Fruit fly (Drosophila melanogaster): ENCODE data around the gene CTCF.

DNA sequence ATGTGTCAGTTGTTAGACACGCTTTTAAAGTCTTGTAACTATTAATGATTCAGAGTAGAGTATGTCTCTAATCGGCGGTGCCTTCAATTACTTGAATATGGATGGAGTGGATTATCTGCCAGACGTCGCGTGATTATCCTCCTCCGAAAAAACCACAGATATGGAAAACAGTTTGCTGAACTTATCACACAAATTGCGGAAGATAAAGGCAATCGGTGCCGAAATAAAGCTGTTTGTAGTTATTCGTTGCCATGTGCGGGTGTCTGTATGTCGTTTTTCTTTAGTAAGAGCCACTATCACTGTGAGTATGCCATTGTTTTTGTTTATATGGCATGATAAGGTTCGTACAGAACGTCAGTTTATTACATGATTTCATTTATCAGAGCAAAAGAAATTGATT lies 12.5 kb downstream of the CTCF start:
- no peak for TF ChIP-seq Hr38 (GFP tag; optimal IDR thresholded peaks at IDR 0.05)
- no peak for TF ChIP-seq CG8319 (GFP tag; optimal IDR thresholded peaks at IDR 0.05)
